Worm (Caenorhabditis elegans) whole organism, late embryonic: ENCODE data around the gene dtmk-1.

ENCODE experiments used
- T23F11.4 ChIP-seq: fragments of 200-800 bp; sonication (Bioruptor generic); optimal IDR thresholded peaks from 2 replicates; lab custom pipeline; 2018; ENCODE audit warnings: mild to moderate bottlenecking, missing genetic modification characterization, missing compliant biosample characterization
- pros-1 ChIP-seq: fragments of 150-350 bp; optimal IDR thresholded peaks from 2 replicates; lab custom pipeline; 2014; ENCODE audit warnings: missing biosample characterization, missing genetic modification reagents, missing genetic modification characterization
- sox-2 ChIP-seq: fragments of 200-800 bp; sonication (Bioruptor generic); IDR thresholded peaks from 2 replicates; pipeline ENCODE4 v1.3.6; 2022; ENCODE audit warnings: missing genetic modification reagents, missing genetic modification characterization, missing compliant biosample characterization

DNA sequence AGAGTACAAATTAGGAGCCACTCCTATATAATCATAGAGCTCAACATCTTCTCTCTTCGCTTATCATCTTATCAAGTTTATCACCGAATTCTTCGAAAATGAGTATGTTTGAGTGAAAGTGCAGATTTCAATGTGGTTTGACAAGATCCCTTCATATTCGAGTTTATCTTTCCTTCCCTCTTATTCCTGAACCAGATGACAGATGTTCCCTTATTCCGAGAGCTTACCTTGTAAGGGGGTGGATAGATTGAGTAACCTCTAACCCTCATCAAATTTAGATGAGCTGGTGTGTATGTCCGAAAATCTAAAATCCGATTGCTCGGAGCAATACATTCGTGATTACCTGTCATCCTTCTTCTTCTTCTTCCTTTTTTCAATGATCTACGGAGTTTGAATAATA, 18.2 kb downstream of the dtmk-1 start:
- TF ChIP-seq pros-1 (tag; lab: Kevin White, UChicago) = no peak
- no peak for TF ChIP-seq T23F11.4 (GFP tag; lab: Kevin White, UChicago)
- no peak for TF ChIP-seq sox-2
